Worm (Caenorhabditis elegans): ENCODE results near the gene C53C11.2.

DNA sequence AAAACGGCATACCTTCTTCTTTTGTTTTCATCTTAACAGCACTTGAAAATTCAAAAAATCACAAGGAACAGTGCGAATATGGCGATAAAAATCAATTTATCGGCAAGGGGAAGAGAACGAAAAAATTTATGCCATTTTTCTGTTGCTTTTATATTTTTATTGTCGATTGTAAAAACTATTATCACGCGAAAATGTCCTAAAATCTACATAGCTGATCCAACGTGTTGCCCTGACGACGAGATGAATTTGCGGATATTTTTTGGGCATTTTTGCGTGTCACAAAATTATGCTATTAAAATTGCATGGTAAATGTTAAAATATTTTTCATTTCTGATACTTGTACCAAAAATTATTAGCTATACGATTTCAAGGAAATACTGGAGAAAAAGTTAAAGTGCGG, 45.5 kb downstream of the C53C11.2 start, which contains the start of gene F10D7.4:
- TF ChIP-seq lin-13 (GFP tag; optimal IDR thresholded peaks at IDR 0.05) (no peak), nhr-10 (tag; optimal IDR thresholded peaks at IDR 0.05) (no peak), T26A8.4 (GFP tag; IDR thresholded peaks at IDR 0.05) (no peak), daf-8 (GFP tag; IDR thresholded peaks at IDR 0.05) (no peak), daf-12 (tag; optimal IDR thresholded peaks at IDR 0.05) (no peak), fos-1 (tag; optimal IDR thresholded peaks at IDR 0.05) (no peak), Y5F2A.4 (GFP tag; optimal IDR thresholded peaks at IDR 0.05) (no peak), zip-11 (GFP tag; IDR thresholded peaks at IDR 0.05) (no peak), pqm-1 (tag; optimal IDR thresholded peaks at IDR 0.05) (no peak), mdl-1 (tag; optimal IDR thresholded peaks at IDR 0.05) (no peak), D1046.2 (GFP tag; IDR thresholded peaks at IDR 0.05) (no peak)
